Fruit fly (Drosophila melanogaster): ENCODE data around the gene CG42467.
A peak's percentile ranks its signal among the peaks of the same experiment; 100 is the strongest.

DNA sequence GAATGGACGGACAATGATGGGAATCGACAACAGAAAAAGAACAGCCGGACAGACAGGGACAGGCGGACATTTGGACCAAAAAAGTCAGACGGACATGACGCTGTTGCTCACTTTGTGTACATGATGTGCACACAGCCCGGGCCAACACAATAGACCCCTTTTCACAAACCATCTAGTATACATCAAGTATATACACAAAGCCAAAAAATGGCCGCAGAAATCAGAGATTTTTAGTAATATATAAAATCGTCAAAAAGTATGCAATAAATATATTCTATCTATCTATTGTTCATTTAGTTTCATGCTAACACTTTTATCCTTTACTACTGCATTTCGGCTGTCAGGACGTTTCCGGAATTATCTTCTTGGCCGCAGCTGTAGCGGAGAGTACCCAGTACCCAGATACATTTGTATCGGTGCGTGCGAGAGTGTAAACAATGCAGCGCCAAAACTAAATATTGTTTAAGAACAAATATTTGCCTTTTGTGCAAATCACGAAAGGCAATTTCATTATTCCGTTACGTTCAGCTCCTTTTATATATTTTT, 18.4 kb downstream of the CG42467 start:
- TF ChIP-seq CG11247 (GFP tag; IDR thresholded peaks at IDR 0.05) (no peak), sd (tag; optimal IDR thresholded peaks at IDR 0.05) (no peak), ash1 (GFP tag; optimal IDR thresholded peaks at IDR 0.05) (no peak), lov (optimal IDR thresholded peaks at IDR 0.05) (no peak), lov (GFP tag; IDR thresholded peaks at IDR 0.05) (no peak), ind (GFP tag; optimal IDR thresholded peaks at IDR 0.05) (peak; percentile 9), CG1832 (GFP tag; optimal IDR thresholded peaks at IDR 0.05) (no peak), CG11696 (GFP tag; IDR thresholded peaks at IDR 0.05) (peak; percentile 59), CG9876 (GFP tag; optimal IDR thresholded peaks at IDR 0.05) (no peak)

Measured in whole organism, embryonic.